Worm (Caenorhabditis elegans) whole organism, mixed stage, embryonic: ENCODE measurements around the gene R03D7.15.

Experiments used
- ceh-39 ChIP-seq: fragments of 150-350 bp; optimal IDR thresholded peaks from 2 replicates; lab custom pipeline; 2014; ENCODE audit warnings: missing biosample characterization, missing genetic modification characterization
- ham-2 ChIP-seq: fragments of 200-800 bp; sonication (Bioruptor generic); optimal IDR thresholded peaks from 2 replicates; lab custom pipeline; 2018; ENCODE audit warnings: mild to moderate bottlenecking, missing genetic modification characterization, missing compliant biosample characterization
- lsy-2 ChIP-seq: fragments of 150-350 bp; optimal IDR thresholded peaks from 2 replicates; lab custom pipeline; 2014; ENCODE audit warnings: missing biosample characterization, missing genetic modification characterization
- mab-5 ChIP-seq: fragments of 150-350 bp; optimal IDR thresholded peaks from 2 replicates; lab custom pipeline; 2014; ENCODE audit warnings: missing biosample characterization, missing genetic modification characterization
- nhr-12 ChIP-seq: fragments of 150-350 bp; optimal IDR thresholded peaks from 2 replicates; lab custom pipeline; 2014; ENCODE audit warnings: missing biosample characterization, missing genetic modification characterization
- nhr-76 ChIP-seq: sonication (generic microtip); optimal IDR thresholded peaks from 2 replicates; lab custom pipeline; 2017; ENCODE audit warnings: missing biosample characterization, missing genetic modification characterization
- pha-4 ChIP-seq: fragments of 150-350 bp; optimal IDR thresholded peaks from 2 replicates; lab custom pipeline; 2018; ENCODE audit warnings: missing biosample characterization, missing genetic modification reagents, missing genetic modification characterization
- snpc-4 ChIP-seq: fragments of 150-350 bp; optimal IDR thresholded peaks from 2 replicates; lab custom pipeline; 2014; ENCODE audit warnings: missing biosample characterization, missing genetic modification characterization
- unc-62 ChIP-seq: fragments of 150-350 bp; optimal IDR thresholded peaks from 2 replicates; lab custom pipeline; 2014; ENCODE audit warnings: missing biosample characterization, missing genetic modification reagents, missing genetic modification characterization
- ztf-11 ChIP-seq: fragments of 150-350 bp; optimal IDR thresholded peaks from 2 replicates; lab custom pipeline; 2014; ENCODE audit warnings: missing biosample characterization, missing genetic modification characterization

DNA sequence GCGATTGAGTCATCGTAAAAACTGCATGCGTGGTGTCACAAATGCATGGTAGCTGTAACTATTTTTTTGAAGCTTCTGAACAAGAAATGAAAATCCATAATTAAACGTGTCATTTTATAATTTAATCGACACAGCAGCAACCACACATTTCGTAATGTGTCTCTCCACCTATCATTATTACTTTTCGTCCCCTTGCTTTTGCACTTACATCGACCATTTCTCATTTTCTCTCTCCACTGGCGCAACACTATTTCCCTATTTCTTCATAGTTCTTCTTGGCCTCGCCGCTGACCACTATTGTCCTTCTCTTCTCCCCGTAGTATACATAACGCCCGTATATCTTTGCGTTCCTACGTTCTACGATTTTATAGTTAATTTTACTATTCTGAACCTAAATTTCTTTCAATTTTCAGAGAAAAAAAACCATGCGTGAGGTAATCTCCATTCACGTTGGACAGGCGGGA is 23.7 kb upstream of the R03D7.15 start, which contains the start of gene tba-4:
- TF ChIP-seq mab-5 (tag; lab: Kevin White, UChicago) (no peak), lsy-2 (tag; lab: Kevin White, UChicago) (no peak), unc-62 (GFP tag; lab: Kevin White, UChicago) (no peak), nhr-76 (tag; lab: Kevin White, UChicago) (no peak), snpc-4 (tag; lab: Kevin White, UChicago) (no peak), ztf-11 (tag; lab: Kevin White, UChicago) (no peak), ham-2 (no peak), pha-4 (tag; lab: Kevin White, UChicago) (no peak), ceh-39 (no peak), nhr-12 (tag; lab: Kevin White, UChicago) (no peak)
